Worm (Caenorhabditis elegans) whole organism, midembryonic: ENCODE data around the gene C18A3.10.

Experiments
- cog-1 ChIP-seq: sonication (generic microtip); optimal IDR thresholded peaks from 2 replicates; lab custom pipeline; 2016; ENCODE audit warnings: missing genetic modification characterization, missing compliant biosample characterization
- flt-1 ChIP-seq: fragments of 200-800 bp; sonication (Bioruptor generic); IDR thresholded peaks from 2 replicates; pipeline ENCODE4 v1.3.6; 2022; ENCODE audit warnings: missing genetic modification characterization, missing compliant biosample characterization
- ref-1 ChIP-seq: fragments of 200-800 bp; sonication (Bioruptor generic); conservative IDR thresholded peaks from 2 replicates; pipeline ENCODE4 v1.3.6; 2022; ENCODE audit warnings: missing genetic modification reagents, missing genetic modification characterization, missing compliant biosample characterization
- tab-1 ChIP-seq: fragments of 200-800 bp; sonication (Bioruptor generic); IDR thresholded peaks from 2 replicates; pipeline ENCODE4 v1.3.6; 2022; ENCODE audit warnings: missing genetic modification characterization, missing compliant biosample characterization
- ztf-23 ChIP-seq: fragments of 200-800 bp; sonication (Bioruptor generic); IDR thresholded peaks from 2 replicates; pipeline ENCODE4 v1.3.6; 2022; ENCODE audit warnings: missing genetic modification reagents, missing genetic modification characterization, missing compliant biosample characterization
- ztf-29 ChIP-seq: fragments of 200-800 bp; sonication (Bioruptor generic); IDR thresholded peaks from 2 replicates; pipeline ENCODE4 v1.3.6; 2022; ENCODE audit warnings: missing genetic modification reagents, missing genetic modification characterization, missing compliant biosample characterization

ce11 chrII:5754168-5754567 lies 38.5 kb upstream of the C18A3.10 start, which contains the start of gene F10C1.8:
- TF ChIP-seq cog-1 (tag; lab: Kevin White, UChicago) (no peak), flt-1 (GFP tag; lab: Robert Waterston, UW) (no peak), ztf-23 (no peak), ztf-29 (GFP tag; lab: Robert Waterston, UW) (no peak), ref-1 (no peak), tab-1 (GFP tag; lab: Robert Waterston, UW) (no peak)
